Worm (Caenorhabditis elegans) whole organism, young adult: ENCODE measurements around the gene ndua-1.

Experiments
- F22D6.2 ChIP-seq: sonication (generic microtip); optimal IDR thresholded peaks from 2 replicates; lab custom pipeline; 2016; ENCODE audit warnings: mild to moderate bottlenecking, missing genetic modification characterization, missing compliant biosample characterization
- F33H1.4 ChIP-seq: fragments of 200-800 bp; sonication (Bioruptor generic); IDR thresholded peaks from 2 replicates; pipeline ENCODE4 v1.3.6; 2022; ENCODE audit warnings: missing genetic modification reagents, missing genetic modification characterization, missing compliant biosample characterization
- F52B5.7 ChIP-seq: sonication (generic microtip); optimal IDR thresholded peaks from 2 replicates; lab custom pipeline; 2016; ENCODE audit warnings: mild to moderate bottlenecking, missing genetic modification characterization, missing compliant biosample characterization
- T26A5.8 ChIP-seq: sonication (generic microtip); optimal IDR thresholded peaks from 2 replicates; lab custom pipeline; 2016; ENCODE audit warnings: missing genetic modification characterization, missing compliant biosample characterization
- Y56A3A.18 ChIP-seq: fragments of 200-800 bp; sonication (Bioruptor generic); IDR thresholded peaks from 2 replicates; pipeline ENCODE4 v1.3.6; 2022; ENCODE audit warnings: missing genetic modification reagents, missing genetic modification characterization, missing compliant biosample characterization
- ama-1 ChIP-seq, 3 experiments: fragments of 150-350 bp in 1 of 3; sonication (generic microtip) in 2 of 3; optimal IDR thresholded peaks; 2 replicates each; lab custom pipeline; 2014 to 2018; ENCODE audit warnings: missing biosample characterization in 2 of 3, missing genetic modification characterization in 2 of 3, missing genetic modification reagents in 2 of 3
- aptf-3 ChIP-seq: fragments of 200-800 bp; sonication (Bioruptor generic); IDR thresholded peaks from 2 replicates; pipeline ENCODE4 v1.3.6; 2022; ENCODE audit warnings: missing genetic modification characterization, missing compliant biosample characterization
- ceh-40 ChIP-seq: fragments of 200-800 bp; sonication (Bioruptor generic); IDR thresholded peaks from 2 replicates; pipeline ENCODE4 v1.3.6; 2022; ENCODE audit warnings: missing genetic modification characterization, missing compliant biosample characterization
- lsy-27 ChIP-seq: sonication (generic microtip); optimal IDR thresholded peaks from 2 replicates; lab custom pipeline; 2017; ENCODE audit warnings: missing genetic modification characterization, mild to moderate bottlenecking, missing compliant biosample characterization, antibody characterized with exemption, missing genotype, borderline replicate concordance; ENCODE audit not compliant: insufficient read depth
- nfyb-1 ChIP-seq: fragments of 200-800 bp; sonication (Bioruptor generic); IDR thresholded peaks from 2 replicates; pipeline ENCODE4 v1.3.6; 2022; ENCODE audit warnings: missing genetic modification reagents, missing genetic modification characterization, missing compliant biosample characterization
- ztf-22 ChIP-seq: fragments of 200-800 bp; sonication (Bioruptor generic); optimal IDR thresholded peaks from 2 replicates; lab custom pipeline; 2018; ENCODE audit warnings: mild to moderate bottlenecking, missing genetic modification characterization, moderate library complexity, missing compliant biosample characterization

- TF ChIP-seq Y56A3A.18 (GFP tag; lab: Robert Waterston, UW) (no peak), F22D6.2 (no peak), T26A5.8 (tag; lab: Kevin White, UChicago) (no peak), ztf-22 (GFP tag; lab: Kevin White, UChicago) (no peak), ama-1 (optimal IDR thresholded peaks at IDR 0.05; lab: Kevin White, UChicago) (no peak), ama-1 (GFP tag; optimal IDR thresholded peaks at IDR 0.05; lab: Kevin White, UChicago) (no peak), nfyb-1 (GFP tag; lab: Robert Waterston, UW) (no peak), F33H1.4 (GFP tag; lab: Robert Waterston, UW) (no peak), ceh-40 (GFP tag; lab: Robert Waterston, UW) (no peak), aptf-3 (GFP tag; lab: Robert Waterston, UW) (no peak), lsy-27 (tag; lab: Kevin White, UChicago) (no peak), F52B5.7 (tag; lab: Kevin White, UChicago) (no peak)
Measured at ce11 chrV:20830409-20830808, 21.3 kb downstream of the ndua-1 start.
